Worm (Caenorhabditis elegans) whole organism, late embryonic: ENCODE measurements around the gene F44D12.16.

Experiments
- K09A11.1 ChIP-seq: sonication (generic microtip); optimal IDR thresholded peaks from 2 replicates; lab custom pipeline; 2017; ENCODE audit warnings: antibody characterized with exemption, mild to moderate bottlenecking, missing genetic modification characterization, missing compliant biosample characterization; ENCODE audit not compliant: insufficient read depth
- pqm-1 ChIP-seq: sonication (generic microtip); optimal IDR thresholded peaks from 2 replicates; lab custom pipeline; 2016; ENCODE audit warnings: missing genetic modification characterization, missing compliant biosample characterization
- tbx-2 ChIP-seq: sonication (generic microtip); optimal IDR thresholded peaks from 2 replicates; lab custom pipeline; 2016; ENCODE audit warnings: missing genetic modification characterization, missing compliant biosample characterization

DNA sequence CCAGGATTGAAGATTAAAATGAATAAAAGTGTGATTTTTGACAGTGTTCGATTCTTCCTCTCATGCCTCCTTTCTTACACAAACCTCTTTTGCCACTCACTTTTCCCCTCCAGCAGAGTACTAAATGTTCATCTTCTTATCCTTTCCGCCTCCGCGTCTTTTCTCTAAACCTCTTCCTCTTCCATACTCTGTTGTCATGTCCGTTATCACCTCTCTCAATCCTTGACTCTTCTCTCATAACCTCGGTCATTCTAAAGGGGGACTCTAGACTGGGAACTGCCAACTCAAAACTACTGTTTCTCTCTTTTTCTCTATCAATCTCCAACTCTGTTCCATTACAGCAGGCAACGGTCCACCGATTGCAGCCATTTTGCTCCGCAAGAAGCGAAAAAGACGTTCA, 19.4 kb downstream of the F44D12.16 start:
- TF ChIP-seq K09A11.1 (tag; lab: Kevin White, UChicago) (no peak), pqm-1 (no peak), tbx-2 (tag; lab: Kevin White, UChicago) (no peak)
